Fruit fly (Drosophila melanogaster): ENCODE measurements around the gene CG43993.

dm6 chr3L:12003457-12003856 lies 28.9 kb upstream of the CG43993 start:
- TF ChIP-seq CG8478 (optimal IDR thresholded peaks at IDR 0.05) = no peak
- no peak for TF ChIP-seq psq (optimal IDR thresholded peaks at IDR 0.05)
- no peak for TF ChIP-seq usp (GFP tag; optimal IDR thresholded peaks at IDR 0.05)
